Fruit fly (Drosophila melanogaster): Measurements from ENCODE around the gene CG18304.

The CG18304 gene

dm6 chr2L:6956725-6957124, 14.1 kb upstream of the CG18304 start, which contains the start of the genes CG13775 and CG3430 (continued):
- 0 out of 2 replicates have a peak, but pooled peaks have one; percentile 32 for TF ChIP-seq cas (GFP tag; IDR thresholded peaks at IDR 0.05)
- TF ChIP-seq mirr (GFP tag; optimal IDR thresholded peaks at IDR 0.05): peak; percentile 28
- TF ChIP-seq sug (tag; optimal IDR thresholded peaks at IDR 0.05): peak; percentile 22
- no peak for TF ChIP-seq salm (tag; optimal IDR thresholded peaks at IDR 0.05)
- peak; percentile 36 for TF ChIP-seq zfh2 (GFP tag; optimal IDR thresholded peaks at IDR 0.05)
- no peak for TF ChIP-seq Ravus (GFP tag; IDR thresholded peaks at IDR 0.05)
- no peak for TF ChIP-seq fu2 (GFP tag; optimal IDR thresholded peaks at IDR 0.05)
- TF ChIP-seq Hr39 (optimal IDR thresholded peaks at IDR 0.05): no peak
- TF ChIP-seq B-H1 (GFP tag; IDR thresholded peaks at IDR 0.05): no peak
- no peak for TF ChIP-seq Dip3 (GFP tag; optimal IDR thresholded peaks at IDR 0.05)
- TF ChIP-seq CG4820 (GFP tag; optimal IDR thresholded peaks at IDR 0.05): peak; percentile 2
- no peak for TF ChIP-seq CG13894 (tag; optimal IDR thresholded peaks at IDR 0.05)
- no peak for TF ChIP-seq bsh (GFP tag; optimal IDR thresholded peaks at IDR 0.05)
- no peak for TF ChIP-seq Ptx1 (GFP tag; IDR thresholded peaks at IDR 0.05)
- peak; percentile 23 for TF ChIP-seq trem (tag; optimal IDR thresholded peaks at IDR 0.05)
- no peak for TF ChIP-seq fru (optimal IDR thresholded peaks at IDR 0.05)
- TF ChIP-seq CG17568 (GFP tag; optimal IDR thresholded peaks at IDR 0.05): no peak
- no peak for TF ChIP-seq Nf-YA (GFP tag; IDR thresholded peaks at IDR 0.05)
- peak; percentile 15 for TF ChIP-seq CG9876 (GFP tag; optimal IDR thresholded peaks at IDR 0.05)
- TF ChIP-seq CG8388 (GFP tag; optimal IDR thresholded peaks at IDR 0.05): no peak
- TF ChIP-seq GATAe (GFP tag; conservative IDR thresholded peaks at IDR 0.05): no peak
- TF ChIP-seq CG30431 (GFP tag; optimal IDR thresholded peaks at IDR 0.05): no peak
- TF ChIP-seq CkIIα-i1 (GFP tag; IDR thresholded peaks at IDR 0.05): no peak
- no peak for TF ChIP-seq Sox102F (GFP tag; optimal IDR thresholded peaks at IDR 0.05)
- TF ChIP-seq fd102C (GFP tag; optimal IDR thresholded peaks at IDR 0.05): no peak
- TF ChIP-seq fd64A (GFP tag; optimal IDR thresholded peaks at IDR 0.05): no peak
- no peak for TF ChIP-seq CG8089 (GFP tag; optimal IDR thresholded peaks at IDR 0.05)
- no peak for TF ChIP-seq CG31224 (GFP tag; IDR thresholded peaks at IDR 0.05)
- no peak for TF ChIP-seq zf30C (GFP tag; optimal IDR thresholded peaks at IDR 0.05)
- no peak for TF ChIP-seq MTF-1 (GFP tag; optimal IDR thresholded peaks at IDR 0.05; ENCODE audit: borderline replicate concordance)
- TF ChIP-seq row (GFP tag; IDR thresholded peaks at IDR 0.05): peak; percentile 91
- TF ChIP-seq CG6791 (GFP tag; IDR thresholded peaks at IDR 0.05; ENCODE audit: partially characterized antibody): peak; percentile 56; the same call in 2 of the 3 replicates
- TF ChIP-seq Sox100B (GFP tag; optimal IDR thresholded peaks at IDR 0.05): no peak
- peak; percentile 19; the same call in 1 of the 2 replicates for TF ChIP-seq CG11247 (GFP tag; IDR thresholded peaks at IDR 0.05)
- no peak for TF ChIP-seq nau (GFP tag; optimal IDR thresholded peaks at IDR 0.05)
- TF ChIP-seq CG12104 (GFP tag; optimal IDR thresholded peaks at IDR 0.05): no peak
- peak; percentile 74; the same call in 2 of the 4 replicates for TF ChIP-seq chinmo (GFP tag; IDR thresholded peaks at IDR 0.05; ENCODE audit: partially characterized antibody)
- peak; percentile 28; the same call in 1 of the 2 replicates for TF ChIP-seq vvl (GFP tag; IDR thresholded peaks at IDR 0.05)
- TF ChIP-seq Nf-YC (tag; optimal IDR thresholded peaks at IDR 0.05): no peak
- no peak for TF ChIP-seq onecut (GFP tag; IDR thresholded peaks at IDR 0.05)
- no peak for TF ChIP-seq CG15011 (GFP tag; optimal IDR thresholded peaks at IDR 0.05)
- no peak for TF ChIP-seq scrt (GFP tag; optimal IDR thresholded peaks at IDR 0.05)
- TF ChIP-seq B-H2 (GFP tag; optimal IDR thresholded peaks at IDR 0.05): no peak
- peak; percentile 40; the same call in 1 of the 3 replicates for TF ChIP-seq dysf (GFP tag; IDR thresholded peaks at IDR 0.05)
- no peak for TF ChIP-seq sc (optimal IDR thresholded peaks at IDR 0.05)
- no peak for TF ChIP-seq sc (GFP tag; optimal IDR thresholded peaks at IDR 0.05)
- peak; percentile 73 for TF ChIP-seq CG15514 (GFP tag; optimal IDR thresholded peaks at IDR 0.05)
- TF ChIP-seq ewg (GFP tag; optimal IDR thresholded peaks at IDR 0.05): no peak
- TF ChIP-seq CG7786 (GFP tag; optimal IDR thresholded peaks at IDR 0.05): peak; percentile 46
- TF ChIP-seq dan (GFP tag; IDR thresholded peaks at IDR 0.05): no peak
- no peak for TF ChIP-seq odd (GFP tag; optimal IDR thresholded peaks at IDR 0.05)
- no peak for TF ChIP-seq btn (GFP tag; optimal IDR thresholded peaks at IDR 0.05)
